Worm (Caenorhabditis elegans) whole organism, L3 larva: ENCODE data around the gene algn-3.

Experiments used
- ceh-16 ChIP-seq: sonication (generic microtip); optimal IDR thresholded peaks from 2 replicates; lab custom pipeline; 2017; ENCODE audit warnings: missing biosample characterization, missing genetic modification characterization
- ceh-82 ChIP-seq: fragments of 150-350 bp; optimal IDR thresholded peaks from 2 replicates; lab custom pipeline; 2014; ENCODE audit warnings: missing biosample characterization, missing genetic modification characterization
- ceh-9 ChIP-seq: sonication (generic microtip); optimal IDR thresholded peaks from 2 replicates; lab custom pipeline; 2018; ENCODE audit warnings: missing biosample characterization, missing genetic modification characterization
- fkh-2 ChIP-seq: fragments of 150-350 bp; optimal IDR thresholded peaks from 2 replicates; lab custom pipeline; 2014; ENCODE audit warnings: missing biosample characterization, missing genetic modification reagents, missing genetic modification characterization
- hmg-11 ChIP-seq: sonication (generic microtip); optimal IDR thresholded peaks from 2 replicates; lab custom pipeline; 2016; ENCODE audit warnings: missing genetic modification characterization, missing compliant biosample characterization
- lin-39 ChIP-seq: fragments of 150-350 bp; optimal IDR thresholded peaks from 2 replicates; lab custom pipeline; 2018; ENCODE audit warnings: missing biosample characterization, missing genetic modification reagents, missing genetic modification characterization
- nhr-12 ChIP-seq: fragments of 150-350 bp; optimal IDR thresholded peaks from 2 replicates; lab custom pipeline; 2014; ENCODE audit warnings: missing biosample characterization, missing genetic modification characterization
- pqm-1 ChIP-seq: fragments of 150-350 bp; optimal IDR thresholded peaks from 2 replicates; lab custom pipeline; 2017; ENCODE audit warnings: missing biosample characterization, missing genetic modification characterization, inconsistent platforms
- sea-2 ChIP-seq: fragments of 150-350 bp; sonication (generic microtip); optimal IDR thresholded peaks from 4 replicates; lab custom pipeline; 2014; ENCODE audit warnings: missing biosample characterization, missing genetic modification reagents, missing genetic modification characterization
- skn-1 ChIP-seq: fragments of 150-350 bp; optimal IDR thresholded peaks from 2 replicates; lab custom pipeline; 2014; ENCODE audit warnings: missing biosample characterization, missing genetic modification characterization

DNA sequence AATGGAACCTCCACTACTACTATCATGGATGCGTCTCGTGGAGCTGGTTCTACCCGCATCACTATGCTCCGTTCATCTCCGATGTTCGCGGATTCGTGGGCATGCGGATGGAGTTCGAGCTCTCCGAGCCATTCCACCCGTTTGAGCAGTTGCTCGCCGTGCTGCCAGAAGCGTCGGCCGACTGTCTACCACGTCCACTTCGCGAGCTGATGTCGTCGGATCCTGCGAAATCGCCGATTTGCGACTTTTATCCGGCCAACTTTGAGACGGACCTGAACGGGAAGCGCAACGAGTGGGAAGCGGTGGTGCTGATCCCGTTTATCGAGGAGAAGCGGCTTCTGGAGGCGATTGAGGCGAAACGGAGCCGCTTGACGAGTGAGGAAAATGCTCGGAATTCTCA lies 54.8 kb downstream of the algn-3 start:
- no peak for TF ChIP-seq nhr-12 (tag; lab: Kevin White, UChicago)
- no peak for TF ChIP-seq ceh-82 (tag; lab: Kevin White, UChicago)
- no peak for TF ChIP-seq ceh-9
- no peak for TF ChIP-seq ceh-16 (tag; lab: Kevin White, UChicago)
- TF ChIP-seq hmg-11, result no peak
- no peak for TF ChIP-seq lin-39 (tag; lab: Kevin White, UChicago)
- no peak for TF ChIP-seq skn-1 (tag; lab: Kevin White, UChicago)
- TF ChIP-seq sea-2 (GFP tag; lab: Kevin White, UChicago), result no peak
- TF ChIP-seq fkh-2 (tag; lab: Kevin White, UChicago), result no peak
- no peak for TF ChIP-seq pqm-1 (tag; lab: Kevin White, UChicago)
